Fruit fly (Drosophila melanogaster): Measurements from ENCODE around the gene Tom70.

Gene Tom70

dm6 chr2L:12025505-12025904 lies 12.8 kb downstream of the Tom70 start:
- no peak for TF ChIP-seq CG8478 (optimal IDR thresholded peaks at IDR 0.05)
- no peak for TF ChIP-seq CTCF (optimal IDR thresholded peaks at IDR 0.05)

- TF ChIP-seq CG8478 (optimal IDR thresholded peaks at IDR 0.05): no peak
- TF ChIP-seq CTCF (optimal IDR thresholded peaks at IDR 0.05): no peak
These were observed 14.2 kb downstream of the Tom70 start for dm6 chr2L:12024104-12024503.

- TF ChIP-seq CG8478 (optimal IDR thresholded peaks at IDR 0.05) (no peak), CTCF (optimal IDR thresholded peaks at IDR 0.05) (no peak)
These were observed 17.1 kb downstream of the Tom70 start for dm6 chr2L:12021193-12021592.

- no peak for TF ChIP-seq CG8478 (optimal IDR thresholded peaks at IDR 0.05)
- TF ChIP-seq CTCF (optimal IDR thresholded peaks at IDR 0.05): no peak
These were observed 17.6 kb downstream of the Tom70 start, which contains the start of gene Wdr81 for dm6 chr2L:12020735-12021134. Gene Wdr81, minus strand, starts transcription at chr2L:12020960.

- TF ChIP-seq CG8478 (optimal IDR thresholded peaks at IDR 0.05): no peak
- no peak for TF ChIP-seq CTCF (optimal IDR thresholded peaks at IDR 0.05)
These were observed 24.4 kb downstream of the Tom70 start for dm6 chr2L:12013741-12014393.

- TF ChIP-seq CG8478 (optimal IDR thresholded peaks at IDR 0.05) (no peak), CTCF (optimal IDR thresholded peaks at IDR 0.05) (no peak)
These were observed 25.1 kb downstream of the Tom70 start for dm6 chr2L:12013243-12013642.

dm6 chr2L:12011682-12012655 lies 26.3 kb downstream of the Tom70 start:
- TF ChIP-seq CG8478 (optimal IDR thresholded peaks at IDR 0.05): no peak
- peak in 1 of 2 experiments; percentile 46 for TF ChIP-seq CTCF (optimal IDR thresholded peaks at IDR 0.05)

- TF ChIP-seq CTCF (optimal IDR thresholded peaks at IDR 0.05) (peak in 1 of 2 experiments; percentile 28), CG8478 (optimal IDR thresholded peaks at IDR 0.05) (peak; percentile 73)
These were observed 27.2 kb downstream of the Tom70 start for dm6 chr2L:12010877-12011666.

dm6 chr2L:12010100-12010876 lies 28.0 kb downstream of the Tom70 start:
- TF ChIP-seq CG8478 (optimal IDR thresholded peaks at IDR 0.05) (no peak), CTCF (optimal IDR thresholded peaks at IDR 0.05) (peak; percentile 12 to 31)

- TF ChIP-seq CTCF (optimal IDR thresholded peaks at IDR 0.05) (no peak), CG8478 (optimal IDR thresholded peaks at IDR 0.05) (no peak)
These were observed 30.5 kb downstream of the Tom70 start, which contains the start of gene Rh5 for dm6 chr2L:12007853-12008252. Gene Rh5, plus strand, starts transcription at chr2L:12008153.

dm6 chr2L:12007331-12007791 lies 30.9 kb downstream of the Tom70 start:
- TF ChIP-seq CTCF (optimal IDR thresholded peaks at IDR 0.05) (peak; percentile 41 to 45), CG8478 (optimal IDR thresholded peaks at IDR 0.05) (no peak)

dm6 chr2L:12006397-12007330 lies 31.6 kb downstream of the Tom70 start:
- TF ChIP-seq CTCF (optimal IDR thresholded peaks at IDR 0.05) (peak in 1 of 2 experiments; percentile 12), CG8478 (optimal IDR thresholded peaks at IDR 0.05) (no peak)

All from S2 (cell line).